Worm (Caenorhabditis elegans): ENCODE results near the gene rpl-15.

Gene rpl-15

ce11 chrIV:603543-603942 is 50.8 kb downstream of the rpl-15 start, which contains the start of gene prmt-4:
prmt-4 (minus strand) TSS chrIV:603643.
- TF ChIP-seq lim-6 (tag; optimal IDR thresholded peaks at IDR 0.05) (no peak), ceh-31 (tag; optimal IDR thresholded peaks at IDR 0.05) (no peak), fkh-10 (GFP tag; optimal IDR thresholded peaks at IDR 0.05) (no peak), ztf-16 (tag; optimal IDR thresholded peaks at IDR 0.05) (no peak)
